Worm (Caenorhabditis elegans): Measurements from ENCODE around the gene Y47D7A.7.

DNA sequence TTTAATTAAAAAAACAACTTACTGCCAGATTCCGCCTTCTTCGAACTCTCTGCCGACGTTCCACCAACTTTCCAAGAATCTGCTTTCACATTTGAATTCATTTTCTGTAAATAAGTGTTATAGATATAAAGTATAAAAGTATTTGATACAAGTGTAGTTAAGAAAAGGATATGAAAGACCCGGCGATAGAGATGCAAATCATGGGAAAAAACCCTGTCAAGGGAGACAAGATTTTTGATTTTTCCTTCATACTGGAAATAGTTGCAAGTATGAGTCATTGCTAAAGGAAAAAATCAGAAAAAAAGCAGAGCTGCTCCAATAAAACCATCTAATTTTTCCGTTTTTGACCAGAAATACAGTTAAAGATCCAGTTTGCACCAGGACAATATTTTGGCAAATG, 23.4 kb downstream of the Y47D7A.7 start, which contains the start of gene F13A2.3:
- TF ChIP-seq ceh-13 (GFP tag; optimal IDR thresholded peaks at IDR 0.05) (no peak), scrt-1 (GFP tag; IDR thresholded peaks at IDR 0.05) (no peak), hnd-1 (tag; optimal IDR thresholded peaks at IDR 0.05) (no peak)
